Fruit fly (Drosophila melanogaster): Measurements from ENCODE around the gene BobA.

DNA sequence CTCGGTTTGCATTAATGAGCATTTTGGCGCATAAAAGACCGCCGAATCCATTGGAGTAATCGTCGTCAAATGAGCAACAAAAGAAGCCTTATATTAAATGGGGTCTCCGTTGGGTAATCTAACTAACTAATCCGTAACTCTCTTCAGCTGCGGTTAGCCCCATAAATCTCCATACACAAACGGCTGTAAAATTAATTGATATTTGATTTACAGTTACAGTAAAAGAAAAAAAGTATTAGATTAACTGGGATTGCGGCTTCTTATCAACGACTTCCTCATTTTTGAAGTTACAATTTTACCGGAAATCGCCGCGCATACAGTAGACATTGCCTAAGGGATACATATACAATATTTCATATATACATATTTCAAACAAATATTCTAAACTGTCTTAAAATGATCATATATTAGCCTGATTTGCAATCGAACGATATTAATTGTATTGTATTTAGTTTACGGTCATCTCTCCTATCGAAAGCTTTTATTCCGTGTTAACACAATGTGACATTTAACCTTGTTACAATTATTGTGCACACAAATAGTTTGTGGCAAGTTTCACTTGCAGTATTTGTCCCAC is 40.5 kb upstream of the BobA start:
- TF ChIP-seq brk (GFP tag; optimal IDR thresholded peaks at IDR 0.05) (no peak), lola (GFP tag; optimal IDR thresholded peaks at IDR 0.05) (no peak), pan (optimal IDR thresholded peaks at IDR 0.05) (no peak), psq (GFP tag; optimal IDR thresholded peaks at IDR 0.05) (no peak), Hr78 (GFP tag; optimal IDR thresholded peaks at IDR 0.05) (no peak), Myc (optimal IDR thresholded peaks at IDR 0.05) (no peak), rgr (GFP tag; optimal IDR thresholded peaks at IDR 0.05) (no peak), usp (GFP tag; optimal IDR thresholded peaks at IDR 0.05) (no peak), br (GFP tag; optimal IDR thresholded peaks at IDR 0.05) (no peak)

Measured in whole organism, wandering third instar larva.